Worm (Caenorhabditis elegans): ENCODE data around the gene nhl-3.

ce11 chrII:578803-579202 lies 23.1 kb downstream of the nhl-3 start:
- TF ChIP-seq dao-5 (tag; optimal IDR thresholded peaks at IDR 0.05) (no peak), W03F9.2 (tag; optimal IDR thresholded peaks at IDR 0.05) (no peak), him-1 (tag; optimal IDR thresholded peaks at IDR 0.05) (no peak)
